Worm (Caenorhabditis elegans): ENCODE data around the gene sar-1.
A peak's percentile ranks its signal among the peaks of the same experiment; 100 is the strongest.

Gene sar-1

ce11 chrIV:4482531-4482930 is 30.6 kb downstream of the sar-1 start, which contains the start of gene M01H9.4:
M01H9.4 (minus strand) TSS chrIV:4482909.
- TF ChIP-seq ama-1 (optimal IDR thresholded peaks at IDR 0.05) (no peak), ama-1 (GFP tag; optimal IDR thresholded peaks at IDR 0.05) (no peak), nhr-80 (tag; optimal IDR thresholded peaks at IDR 0.05) (peak; percentile 83), nhr-120 (GFP tag; IDR thresholded peaks at IDR 0.05) (no peak), hlh-12 (tag; optimal IDR thresholded peaks at IDR 0.05) (no peak), aptf-2 (GFP tag; conservative IDR thresholded peaks at IDR 0.05) (no peak), F33H1.4 (GFP tag; IDR thresholded peaks at IDR 0.05) (no peak), somi-1 (GFP tag; optimal IDR thresholded peaks at IDR 0.05) (no peak), lin-35 (GFP tag; optimal IDR thresholded peaks at IDR 0.05) (no peak)

- TF ChIP-seq nhr-80 (tag; optimal IDR thresholded peaks at IDR 0.05) = peak; percentile 10
- TF ChIP-seq mel-28 (tag; optimal IDR thresholded peaks at IDR 0.05; ENCODE audit: borderline replicate concordance) = no peak
Measured at ce11 chrIV:4481298-4481697, 31.8 kb downstream of the sar-1 start.

ce11 chrIV:4480027-4480426 is 33.1 kb downstream of the sar-1 start, which contains the start of gene M01H9.10:
M01H9.10 (minus strand) TSS chrIV:4480127.
- no peak for TF ChIP-seq akir-1 (GFP tag; optimal IDR thresholded peaks at IDR 0.05)
- TF ChIP-seq C17E4.6 (GFP tag; IDR thresholded peaks at IDR 0.05) = no peak
- TF ChIP-seq gei-17 (GFP tag; optimal IDR thresholded peaks at IDR 0.05) = no peak
- TF ChIP-seq madf-10 (tag; optimal IDR thresholded peaks at IDR 0.05) = no peak
- TF ChIP-seq snpc-4 (GFP tag; optimal IDR thresholded peaks at IDR 0.05) = no peak
- no peak for TF ChIP-seq snpc-4 (tag; optimal IDR thresholded peaks at IDR 0.05)
- TF ChIP-seq zim-3 (tag; optimal IDR thresholded peaks at IDR 0.05) = no peak
- no peak for TF ChIP-seq snpc-1.3 (tag; optimal IDR thresholded peaks at IDR 0.05; ENCODE audit: insufficient read depth)
- TF ChIP-seq rec-8 (tag; optimal IDR thresholded peaks at IDR 0.05) = no peak
- no peak for TF ChIP-seq Y79H2A.3 (GFP tag; conservative IDR thresholded peaks at IDR 0.05)
- TF ChIP-seq madf-8 (GFP tag; conservative IDR thresholded peaks at IDR 0.05) = no peak
- no peak for TF ChIP-seq D2030.7 (GFP tag; IDR thresholded peaks at IDR 0.05)
- no peak for TF ChIP-seq rcor-1 (GFP tag; IDR thresholded peaks at IDR 0.05)
- TF ChIP-seq nhr-179 (tag; optimal IDR thresholded peaks at IDR 0.05) = no peak
- TF ChIP-seq nhr-120 (GFP tag; IDR thresholded peaks at IDR 0.05) = no peak

ce11 chrIV:4478612-4479011 is 34.5 kb downstream of the sar-1 start:
- no peak for TF ChIP-seq ztf-18 (tag; optimal IDR thresholded peaks at IDR 0.05)
- peak; percentile 6 for TF ChIP-seq nhr-80 (tag; optimal IDR thresholded peaks at IDR 0.05)
- TF ChIP-seq F22D6.2 (tag; optimal IDR thresholded peaks at IDR 0.05) = peak; percentile 7
- TF ChIP-seq ceh-40 (GFP tag; IDR thresholded peaks at IDR 0.05) = no peak
- no peak for TF ChIP-seq bed-1 (GFP tag; IDR thresholded peaks at IDR 0.05)

ce11 chrIV:4477009-4477471 is 36.1 kb downstream of the sar-1 start, which contains the start of gene M01H9.3:
M01H9.3 (minus strand) TSS chrIV:4477059.
- no peak for TF ChIP-seq F57C9.4 (tag; optimal IDR thresholded peaks at IDR 0.05)
- TF ChIP-seq mcd-1 (GFP tag; IDR thresholded peaks at IDR 0.05) = peak; percentile 17; the same call in 1 of the 2 replicates
- TF ChIP-seq snpc-3.4 (tag; optimal IDR thresholded peaks at IDR 0.05) = no peak
- TF ChIP-seq attf-5 (GFP tag; optimal IDR thresholded peaks at IDR 0.05) = peak; percentile 55
- peak; percentile 46 for TF ChIP-seq die-1 (tag; optimal IDR thresholded peaks at IDR 0.05)
- TF ChIP-seq chd-7 (tag; optimal IDR thresholded peaks at IDR 0.05) = peak; percentile 18
- TF ChIP-seq F23B12.7 (tag; optimal IDR thresholded peaks at IDR 0.05; ENCODE audit: insufficient read depth) = peak; percentile 33
- TF ChIP-seq somi-1 (GFP tag; optimal IDR thresholded peaks at IDR 0.05) = peak; percentile 55
- peak; percentile 15; the same call in 1 of the 2 replicates for TF ChIP-seq B0336.3 (GFP tag; IDR thresholded peaks at IDR 0.05)
- TF ChIP-seq egl-44 (GFP tag; IDR thresholded peaks at IDR 0.05) = no peak
- TF ChIP-seq madf-10 (tag; optimal IDR thresholded peaks at IDR 0.05) = peak; percentile 22
- TF ChIP-seq K11D2.4 (GFP tag; IDR thresholded peaks at IDR 0.05) = peak; percentile 59
- no peak for TF ChIP-seq nhr-90 (tag; optimal IDR thresholded peaks at IDR 0.05)
- peak; percentile 4 for TF ChIP-seq tlf-1 (GFP tag; optimal IDR thresholded peaks at IDR 0.05)
- no peak for TF ChIP-seq zfh-2 (GFP tag; conservative IDR thresholded peaks at IDR 0.05)
- TF ChIP-seq F49E8.2 (tag; optimal IDR thresholded peaks at IDR 0.05; ENCODE audit: insufficient read depth) = no peak
- TF ChIP-seq ama-1 (optimal IDR thresholded peaks at IDR 0.05) = peak; percentile 70
- peak in 1 of 2 experiments; percentile 6 for TF ChIP-seq ama-1 (GFP tag; optimal IDR thresholded peaks at IDR 0.05)
